Worm (Caenorhabditis elegans): Measurements from ENCODE around the gene Y15E3A.3.

Gene Y15E3A.3

ce11 chrX:15353874-15354480, 28.4 kb upstream of the Y15E3A.3 start:
- no peak for TF ChIP-seq ZK546.5 (tag; optimal IDR thresholded peaks at IDR 0.05)
- no peak for TF ChIP-seq unc-39 (tag; optimal IDR thresholded peaks at IDR 0.05)
- TF ChIP-seq nhr-23 (tag; optimal IDR thresholded peaks at IDR 0.05), result peak; percentile 75
- TF ChIP-seq zag-1 (tag; optimal IDR thresholded peaks at IDR 0.05), result peak; percentile 52
- no peak for TF ChIP-seq nhr-237 (tag; optimal IDR thresholded peaks at IDR 0.05)
- no peak for TF ChIP-seq mml-1 (tag; optimal IDR thresholded peaks at IDR 0.05)
- peak; percentile 40 for TF ChIP-seq fkh-10 (GFP tag; optimal IDR thresholded peaks at IDR 0.05)
- no peak for TF ChIP-seq aly-2 (tag; optimal IDR thresholded peaks at IDR 0.05)
- TF ChIP-seq elt-2 (tag; optimal IDR thresholded peaks at IDR 0.05), result peak; percentile 55
- TF ChIP-seq nhr-76 (tag; optimal IDR thresholded peaks at IDR 0.05), result no peak
- no peak for TF ChIP-seq nhr-67 (tag; optimal IDR thresholded peaks at IDR 0.05)
- no peak for TF ChIP-seq ztf-11 (tag; optimal IDR thresholded peaks at IDR 0.05)
- TF ChIP-seq snpc-4 (tag; optimal IDR thresholded peaks at IDR 0.05), result peak; percentile 63
- peak; percentile 63 for TF ChIP-seq nhr-25 (tag; optimal IDR thresholded peaks at IDR 0.05)
- TF ChIP-seq eor-1 (tag; optimal IDR thresholded peaks at IDR 0.05), result no peak
- peak; percentile 92 for TF ChIP-seq hmg-11 (tag; optimal IDR thresholded peaks at IDR 0.05)
- TF ChIP-seq egl-5 (tag; optimal IDR thresholded peaks at IDR 0.05), result peak; percentile 82
- TF ChIP-seq lin-15B (tag; optimal IDR thresholded peaks at IDR 0.05), result peak; percentile 66
- no peak for TF ChIP-seq elt-3 (tag; optimal IDR thresholded peaks at IDR 0.05)
- peak; percentile 84 for TF ChIP-seq mdl-1 (tag; optimal IDR thresholded peaks at IDR 0.05)
- peak; percentile 73 for TF ChIP-seq unc-62 (GFP tag; optimal IDR thresholded peaks at IDR 0.05)
- peak; percentile 4 for TF ChIP-seq pqm-1 (tag; optimal IDR thresholded peaks at IDR 0.05)
- TF ChIP-seq tbx-2 (tag; optimal IDR thresholded peaks at IDR 0.05), result peak; percentile 74
- peak; percentile 63 for TF ChIP-seq ama-1 (optimal IDR thresholded peaks at IDR 0.05)
- TF ChIP-seq lin-39 (tag; optimal IDR thresholded peaks at IDR 0.05), result peak; percentile 79
- TF ChIP-seq ceh-9 (tag; optimal IDR thresholded peaks at IDR 0.05), result no peak
- TF ChIP-seq fos-1 (tag; optimal IDR thresholded peaks at IDR 0.05), result no peak
- no peak for TF ChIP-seq nhr-77 (tag; optimal IDR thresholded peaks at IDR 0.05)
- peak; percentile 74 for TF ChIP-seq ceh-82 (tag; optimal IDR thresholded peaks at IDR 0.05)
- no peak for TF ChIP-seq daf-12 (tag; optimal IDR thresholded peaks at IDR 0.05)
- peak; percentile 80 for TF ChIP-seq pha-4 (tag; optimal IDR thresholded peaks at IDR 0.05)
- TF ChIP-seq egl-27 (tag; optimal IDR thresholded peaks at IDR 0.05), result peak; percentile 37
- TF ChIP-seq nhr-43 (tag; optimal IDR thresholded peaks at IDR 0.05; ENCODE audit: poor library complexity, severe bottlenecking), result peak; percentile 59
- TF ChIP-seq ztf-4 (tag; optimal IDR thresholded peaks at IDR 0.05), result no peak
- peak; percentile 49 for TF ChIP-seq elt-1 (tag; optimal IDR thresholded peaks at IDR 0.05)
- TF ChIP-seq R02D3.7 (tag; optimal IDR thresholded peaks at IDR 0.05), result peak; percentile 40
- TF ChIP-seq ceh-16 (tag; optimal IDR thresholded peaks at IDR 0.05), result peak; percentile 39
- TF ChIP-seq jun-1 (tag; optimal IDR thresholded peaks at IDR 0.05), result peak; percentile 84
- TF ChIP-seq lsy-12 (tag; optimal IDR thresholded peaks at IDR 0.05), result peak; percentile 61
- TF ChIP-seq nhr-12 (tag; optimal IDR thresholded peaks at IDR 0.05), result no peak
- TF ChIP-seq fkh-2 (tag; optimal IDR thresholded peaks at IDR 0.05), result peak; percentile 31
- peak; percentile 89 for TF ChIP-seq nfya-1 (tag; optimal IDR thresholded peaks at IDR 0.05; ENCODE audit: insufficient read depth)
- no peak for TF ChIP-seq nhr-28 (tag; optimal IDR thresholded peaks at IDR 0.05)
- TF ChIP-seq nhr-11 (tag; optimal IDR thresholded peaks at IDR 0.05), result peak; percentile 80
- TF ChIP-seq sea-2 (GFP tag; optimal IDR thresholded peaks at IDR 0.05), result no peak
- peak; percentile 72 for TF ChIP-seq skn-1 (tag; optimal IDR thresholded peaks at IDR 0.05)
- TF ChIP-seq ceh-28 (tag; optimal IDR thresholded peaks at IDR 0.05), result peak; percentile 66
